Worm (Caenorhabditis elegans) whole organism, L4 larva: ENCODE measurements around the gene srv-32.

Experiments used
- Y105C5A.15 ChIP-seq: fragments of 200-800 bp; sonication (Bioruptor generic); IDR thresholded peaks from 2 replicates; pipeline ENCODE4 v1.3.6; 2022; ENCODE audit warnings: missing genetic modification characterization, missing compliant biosample characterization
- ama-1 ChIP-seq: fragments of 150-350 bp; optimal IDR thresholded peaks from 2 replicates; lab custom pipeline; 2014; ENCODE audit warnings: inconsistent platforms, mixed read lengths
- attf-4 ChIP-seq: sonication (generic microtip); optimal IDR thresholded peaks from 3 replicates; lab custom pipeline; 2017; ENCODE audit warnings: missing biosample characterization, missing genetic modification characterization
- lin-13 ChIP-seq: fragments of 150-350 bp; optimal IDR thresholded peaks from 2 replicates; lab custom pipeline; 2014; ENCODE audit warnings: missing biosample characterization, missing genetic modification reagents, missing genetic modification characterization
- lsy-2 ChIP-seq, 2 experiments: fragments of 150-350 bp in 1 of 2; sonication (generic microtip) in 1 of 2; optimal IDR thresholded peaks; 2 replicates each; lab custom pipeline; 2014 to 2017; ENCODE audit warnings: missing biosample characterization in 2 of 2, missing genetic modification characterization in 2 of 2
- madf-5 ChIP-seq, 2 experiments: fragments of 200-800 bp; sonication (Bioruptor generic); IDR thresholded peaks; 2 replicates each; pipeline ENCODE4 v1.3.6; 2022; ENCODE audit warnings: missing compliant biosample characterization in 2 of 2, missing genetic modification characterization in 2 of 2
- nhr-10 ChIP-seq: fragments of 150-350 bp; optimal IDR thresholded peaks from 2 replicates; lab custom pipeline; 2014; ENCODE audit warnings: missing biosample characterization, missing genetic modification characterization
- nhr-41 ChIP-seq: fragments of 200-800 bp; sonication (Bioruptor generic); IDR thresholded peaks from 2 replicates; pipeline ENCODE4 v1.3.6; 2022; ENCODE audit warnings: missing genetic modification reagents, missing genetic modification characterization, missing compliant biosample characterization
- skn-1 ChIP-seq: fragments of 150-350 bp; optimal IDR thresholded peaks from 2 replicates; lab custom pipeline; 2014; ENCODE audit warnings: missing biosample characterization, missing genetic modification characterization
- snpc-4 ChIP-seq: fragments of 150-350 bp; optimal IDR thresholded peaks from 2 replicates; lab custom pipeline; 2014; ENCODE audit warnings: missing biosample characterization, missing genetic modification characterization
- tag-97 ChIP-seq: fragments of 200-800 bp; sonication (Bioruptor generic); IDR thresholded peaks from 2 replicates; pipeline ENCODE4 v1.3.6; 2022; ENCODE audit warnings: missing genetic modification characterization, missing compliant biosample characterization

DNA sequence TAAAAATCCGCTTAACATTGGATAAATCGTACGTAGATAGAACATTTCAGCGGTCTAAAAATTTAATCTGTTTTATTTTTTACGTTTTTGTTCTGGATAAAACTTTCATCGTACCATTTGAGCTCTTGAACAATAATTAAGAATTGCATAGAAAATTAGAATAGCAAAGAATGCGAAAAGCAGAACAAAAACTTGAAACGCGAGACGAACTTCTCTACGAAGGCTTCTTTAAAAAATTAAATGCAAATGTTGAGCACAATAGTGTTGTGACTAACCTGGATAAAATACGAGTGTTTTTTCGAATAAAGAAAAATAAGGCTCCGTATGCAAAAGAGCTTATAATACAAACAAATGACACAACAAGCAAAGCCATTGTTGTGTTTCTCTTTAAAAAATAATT is 17.5 kb upstream of the srv-32 start:
- TF ChIP-seq attf-4 (tag; lab: Kevin White, UChicago) (no peak), nhr-41 (GFP tag; lab: Robert Waterston, UW) (no peak), ama-1 (lab: Kevin White, UChicago) (no peak), lin-13 (GFP tag; lab: Kevin White, UChicago) (no peak), madf-5 (GFP tag; IDR thresholded peaks at IDR 0.05; lab: Robert Waterston, UW) (no peak), nhr-10 (tag; lab: Kevin White, UChicago) (no peak), skn-1 (tag; lab: Kevin White, UChicago) (no peak), tag-97 (GFP tag; lab: Robert Waterston, UW) (no peak), lsy-2 (tag; optimal IDR thresholded peaks at IDR 0.05; lab: Kevin White, UChicago) (no peak), Y105C5A.15 (GFP tag; lab: Robert Waterston, UW) (no peak), snpc-4 (tag; lab: Kevin White, UChicago) (no peak)
